Fruit fly (Drosophila melanogaster): ENCODE data around the gene Hsc70-4.

Gene Hsc70-4

dm6 chr3R:15218824-15219576 is 23.5 kb upstream of the Hsc70-4 start, which contains the start of the genes SIDL and CG12241 (continued):
- TF ChIP-seq h (GFP tag; optimal IDR thresholded peaks at IDR 0.05) (peak; percentile 95), jim (GFP tag; optimal IDR thresholded peaks at IDR 0.05) (no peak), N (GFP tag; optimal IDR thresholded peaks at IDR 0.05) (no peak), sage (GFP tag; optimal IDR thresholded peaks at IDR 0.05) (no peak), fru (GFP tag; optimal IDR thresholded peaks at IDR 0.05) (no peak), sv (GFP tag; optimal IDR thresholded peaks at IDR 0.05) (peak; percentile 63)

dm6 chr3R:15222973-15223372 is 19.5 kb upstream of the Hsc70-4 start, which contains the start of gene Polr2G:
Gene Polr2G (minus strand): TSS chr3R:15223180.
- TF ChIP-seq rgr (GFP tag; optimal IDR thresholded peaks at IDR 0.05) (no peak), sv (GFP tag; optimal IDR thresholded peaks at IDR 0.05) (no peak), Myc (optimal IDR thresholded peaks at IDR 0.05) (no peak), foxo (GFP tag; optimal IDR thresholded peaks at IDR 0.05) (no peak)

dm6 chr3R:15225279-15225730 is 17.2 kb upstream of the Hsc70-4 start, which contains the start of the genes CG31344 and Caf1-55:
Gene CG31344 (minus strand): TSS chr3R:15225329.
Gene Caf1-55 (plus strand): TSS chr3R:15225576.
- TF ChIP-seq Hr78 (GFP tag; optimal IDR thresholded peaks at IDR 0.05) = no peak
- TF ChIP-seq dsf (GFP tag; optimal IDR thresholded peaks at IDR 0.05; ENCODE audit: borderline replicate concordance) = peak; percentile 19
- peak; percentile 10 for TF ChIP-seq ey (GFP tag; optimal IDR thresholded peaks at IDR 0.05)
- TF ChIP-seq Rel (GFP tag; optimal IDR thresholded peaks at IDR 0.05) = no peak
- peak; percentile 70 for TF ChIP-seq Rel (tag; optimal IDR thresholded peaks at IDR 0.05)
- peak; percentile 50 for TF ChIP-seq Jra (GFP tag; optimal IDR thresholded peaks at IDR 0.05)

dm6 chr3R:15229329-15229876 is 13.1 kb upstream of the Hsc70-4 start, which contains the start of the genes Art3 and mRpS10:
Gene Art3 (minus strand): TSS chr3R:15229408.
Gene mRpS10 (plus strand): TSS chr3R:15229665.
- TF ChIP-seq pan (optimal IDR thresholded peaks at IDR 0.05) = peak; percentile 91
- TF ChIP-seq ey (GFP tag; optimal IDR thresholded peaks at IDR 0.05) = peak; percentile 99
- TF ChIP-seq fru (GFP tag; optimal IDR thresholded peaks at IDR 0.05) = peak; percentile 100
- peak; percentile 100 for TF ChIP-seq HLH106 (tag; optimal IDR thresholded peaks at IDR 0.05)
- peak; percentile 96 for TF ChIP-seq Mio (GFP tag; optimal IDR thresholded peaks at IDR 0.05)
- TF ChIP-seq Vsx2 (GFP tag; optimal IDR thresholded peaks at IDR 0.05; ENCODE audit: partially characterized antibody) = no peak
- no peak for TF ChIP-seq tai (GFP tag; optimal IDR thresholded peaks at IDR 0.05)
- TF ChIP-seq CrebA (GFP tag; optimal IDR thresholded peaks at IDR 0.05; ENCODE audit: borderline replicate concordance) = no peak
- peak; percentile 99 for TF ChIP-seq Jra (GFP tag; optimal IDR thresholded peaks at IDR 0.05)
- peak; percentile 100 for TF ChIP-seq Hnf4 (GFP tag; optimal IDR thresholded peaks at IDR 0.05)
- peak; percentile 99 for TF ChIP-seq CG32264 (GFP tag; optimal IDR thresholded peaks at IDR 0.05)
- no peak for TF ChIP-seq Dif (GFP tag; optimal IDR thresholded peaks at IDR 0.05; ENCODE audit: partially characterized antibody)
- no peak for TF ChIP-seq usp (GFP tag; optimal IDR thresholded peaks at IDR 0.05)
- TF ChIP-seq Dfd (GFP tag; optimal IDR thresholded peaks at IDR 0.05) = peak; percentile 99
- TF ChIP-seq Sp1 (GFP tag; optimal IDR thresholded peaks at IDR 0.05) = peak; percentile 100
- peak; percentile 99 for TF ChIP-seq sv (GFP tag; optimal IDR thresholded peaks at IDR 0.05)
- TF ChIP-seq OdsH (GFP tag; optimal IDR thresholded peaks at IDR 0.05) = peak; percentile 100
- peak; percentile 100 for TF ChIP-seq dmrt93B (GFP tag; optimal IDR thresholded peaks at IDR 0.05)
- no peak for TF ChIP-seq Abd-B (GFP tag; optimal IDR thresholded peaks at IDR 0.05)
- peak; percentile 48 for TF ChIP-seq Myc (optimal IDR thresholded peaks at IDR 0.05)
- peak; percentile 100 for TF ChIP-seq h (GFP tag; optimal IDR thresholded peaks at IDR 0.05)
- TF ChIP-seq psq (GFP tag; optimal IDR thresholded peaks at IDR 0.05) = peak; percentile 99
- TF ChIP-seq woc (GFP tag; optimal IDR thresholded peaks at IDR 0.05) = peak; percentile 99
- TF ChIP-seq br (GFP tag; optimal IDR thresholded peaks at IDR 0.05) = peak; percentile 99
- TF ChIP-seq Hr83 (GFP tag; optimal IDR thresholded peaks at IDR 0.05; ENCODE audit: poor library complexity, severe bottlenecking) = peak; percentile 99
- TF ChIP-seq Rel (GFP tag; optimal IDR thresholded peaks at IDR 0.05) = peak; percentile 91
- TF ChIP-seq Rel (tag; optimal IDR thresholded peaks at IDR 0.05) = peak; percentile 99
- TF ChIP-seq dl (GFP tag; optimal IDR thresholded peaks at IDR 0.05; ENCODE audit: insufficient read depth in 1 of 2, partially characterized antibody in 2 of 2) = no peak
- no peak for TF ChIP-seq N (GFP tag; optimal IDR thresholded peaks at IDR 0.05)
- TF ChIP-seq Hr78 (GFP tag; optimal IDR thresholded peaks at IDR 0.05) = no peak
- peak; percentile 100 for TF ChIP-seq rgr (GFP tag; optimal IDR thresholded peaks at IDR 0.05)
- TF ChIP-seq CG9705 (GFP tag; optimal IDR thresholded peaks at IDR 0.05) = peak; percentile 100
- TF ChIP-seq lola (GFP tag; optimal IDR thresholded peaks at IDR 0.05) = no peak
- TF ChIP-seq foxo (GFP tag; optimal IDR thresholded peaks at IDR 0.05) = peak; percentile 97 to 100
- TF ChIP-seq sage (GFP tag; optimal IDR thresholded peaks at IDR 0.05) = peak; percentile 99
- peak; percentile 98 for TF ChIP-seq dsf (GFP tag; optimal IDR thresholded peaks at IDR 0.05; ENCODE audit: borderline replicate concordance)
- peak; percentile 99 for TF ChIP-seq GATAd (GFP tag; optimal IDR thresholded peaks at IDR 0.05)
- TF ChIP-seq jim (GFP tag; optimal IDR thresholded peaks at IDR 0.05) = peak; percentile 89
- TF ChIP-seq brk (GFP tag; optimal IDR thresholded peaks at IDR 0.05) = no peak
